Fruit fly (Drosophila melanogaster) whole organism: Measurements from ENCODE around the gene CG33500.

Experiments
- CG8478 ChIP-seq: fragments of >200 bp; optimal IDR thresholded peaks from 2 replicates; lab custom pipeline; 2018; ENCODE audit warnings: inconsistent platforms
- Dll ChIP-seq: fragments of >200 bp; optimal IDR thresholded peaks from 2 replicates; lab custom pipeline; 2017
- EcR ChIP-seq, 2 experiments: fragments of >200 bp; optimal IDR thresholded peaks; 2 replicates each; lab custom pipeline; 2017; ENCODE audit warnings: missing biosample characterization in 2 of 2, missing genetic modification characterization in 2 of 2, missing genetic modification reagents in 2 of 2
- pan ChIP-seq: fragments of >200 bp; optimal IDR thresholded peaks from 2 replicates; lab custom pipeline; 2017
- psq ChIP-seq: fragments of >200 bp; optimal IDR thresholded peaks from 2 replicates; lab custom pipeline; 2017
- usp ChIP-seq: fragments of >200 bp; optimal IDR thresholded peaks from 2 replicates; lab custom pipeline; 2017; ENCODE audit warnings: missing biosample characterization, missing genetic modification characterization, mixed read lengths

CG33500 gene

DNA sequence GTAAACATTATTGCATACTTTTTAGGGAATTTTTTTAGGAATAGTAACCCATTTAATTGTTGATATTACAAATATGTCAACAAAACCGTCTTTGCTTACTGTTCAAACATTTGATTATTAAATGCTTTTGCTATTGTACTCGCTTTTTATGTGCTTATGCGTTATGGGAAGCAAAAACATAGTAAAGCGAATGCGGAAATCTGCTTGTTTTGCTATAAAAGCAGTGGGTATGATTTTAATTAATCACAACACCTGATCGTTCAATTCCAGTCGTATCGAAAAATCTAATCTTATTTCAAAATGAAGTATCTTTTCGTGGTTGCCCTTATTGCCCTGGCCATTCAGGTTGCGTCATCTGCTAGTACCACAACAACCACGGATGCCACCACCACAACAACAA is at the start of gene CG33500:
Gene CG33500, plus strand, starts transcription at position 301 of the 400 bp plus-strand sequence.
- TF ChIP-seq usp (GFP tag; lab: Kevin White, UChicago) (no peak), pan (lab: Kevin White, UChicago) (no peak), Dll (lab: Kevin White, UChicago) (no peak), psq (lab: Kevin White, UChicago) (no peak), EcR (GFP tag; optimal IDR thresholded peaks at IDR 0.05; lab: Kevin White, UChicago) (no peak), CG8478 (lab: Kevin White, UChicago) (no peak)

DNA sequence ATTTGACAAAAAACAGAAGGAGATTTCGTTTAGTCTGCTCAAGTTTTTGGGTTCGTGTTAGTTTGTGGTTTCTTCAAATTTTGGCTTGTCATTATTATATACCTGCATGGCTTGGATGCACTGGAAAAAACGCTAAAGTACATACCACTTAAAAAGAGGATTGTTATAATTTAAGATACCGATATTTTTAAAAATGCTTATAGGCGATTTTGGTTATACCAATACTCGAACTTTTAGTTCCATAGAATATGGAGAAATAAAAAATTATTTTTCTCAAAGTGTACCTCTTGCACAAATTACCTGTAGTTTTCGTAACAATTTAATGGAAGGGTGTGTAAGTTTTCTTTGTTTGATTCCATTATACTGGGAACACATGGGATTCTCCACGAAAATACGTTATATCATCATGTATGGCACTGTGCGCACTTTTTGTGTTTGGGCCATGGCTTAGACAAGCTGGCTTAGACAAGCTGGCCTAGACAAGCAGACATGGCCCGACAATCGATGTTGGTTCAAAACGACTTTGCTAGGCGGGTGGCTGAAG is 43.0 kb upstream of the CG33500 start, which contains the start of gene Fum3:
Gene Fum3, minus strand, starts transcription at position 494 of the 544 bp plus-strand sequence.
- no peak for TF ChIP-seq EcR (GFP tag; optimal IDR thresholded peaks at IDR 0.05; lab: Kevin White, UChicago)

DNA sequence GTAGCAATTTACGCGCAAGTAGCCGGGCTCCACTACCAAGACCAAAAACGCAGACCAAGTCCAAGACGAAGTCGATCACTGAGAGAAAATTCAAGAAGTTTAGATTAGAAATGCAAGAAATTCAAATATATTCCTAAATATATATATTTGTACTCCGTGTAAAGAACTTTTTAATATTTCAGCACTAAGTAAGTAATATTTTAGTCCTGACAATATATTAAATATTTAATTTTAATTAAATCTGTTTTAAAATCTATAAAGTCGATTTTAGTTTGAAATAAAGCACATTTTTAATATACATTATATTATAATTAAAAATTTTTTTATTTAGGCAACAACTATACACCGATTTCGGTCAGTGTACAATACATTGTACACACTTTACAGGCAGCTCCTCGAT is 41.5 kb upstream of the CG33500 start:
- TF ChIP-seq Dll (lab: Kevin White, UChicago) (no peak), EcR (GFP tag; optimal IDR thresholded peaks at IDR 0.05; lab: Kevin White, UChicago) (no peak), CG8478 (lab: Kevin White, UChicago) (no peak), usp (GFP tag; lab: Kevin White, UChicago) (no peak), psq (lab: Kevin White, UChicago) (no peak), pan (lab: Kevin White, UChicago) (no peak)

DNA sequence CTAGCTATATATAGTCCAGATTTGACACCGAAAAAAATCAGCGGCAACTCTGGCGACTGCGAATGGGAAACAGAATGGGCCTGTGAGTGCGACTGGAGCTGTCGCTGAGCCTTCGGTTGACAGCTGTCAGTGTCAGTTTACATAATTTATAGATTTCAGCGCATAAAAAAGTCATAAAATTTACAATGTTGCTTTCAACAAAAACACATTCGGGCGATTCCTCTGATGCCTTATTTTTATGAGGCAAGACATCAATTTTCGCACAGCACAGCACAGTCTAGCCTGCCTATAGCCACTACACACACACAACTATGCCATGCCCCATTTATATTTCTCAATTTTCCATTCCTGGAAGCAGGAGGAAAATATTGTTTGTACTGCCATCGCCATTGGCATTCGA is 36.0 kb upstream of the CG33500 start:
- TF ChIP-seq pan (lab: Kevin White, UChicago) (no peak), CG8478 (lab: Kevin White, UChicago) (no peak), EcR (GFP tag; optimal IDR thresholded peaks at IDR 0.05; lab: Kevin White, UChicago) (no peak), usp (GFP tag; lab: Kevin White, UChicago) (no peak), Dll (lab: Kevin White, UChicago) (no peak)

DNA sequence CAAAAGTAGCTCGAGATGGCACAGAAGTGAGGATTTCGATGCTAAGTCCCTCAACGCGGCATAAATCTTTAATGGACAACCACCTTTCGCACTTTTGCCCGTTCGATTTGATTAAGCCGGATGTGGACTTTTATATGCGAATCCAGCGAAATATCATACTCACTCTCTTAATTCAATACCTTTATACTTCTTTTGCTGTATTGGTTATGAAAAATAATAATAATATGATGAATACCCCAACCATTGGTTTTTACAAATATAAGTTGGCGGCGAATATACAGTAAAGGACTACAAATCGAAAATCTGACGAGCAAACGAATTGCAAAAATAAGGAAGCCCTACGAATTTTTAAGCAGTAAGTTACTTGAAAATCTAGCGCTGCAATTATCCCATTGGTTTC is 35.4 kb upstream of the CG33500 start, which contains the start of gene Vha16-3:
Gene Vha16-3, plus strand, starts transcription at position 301 of the 400 bp plus-strand sequence.
- TF ChIP-seq EcR (GFP tag; optimal IDR thresholded peaks at IDR 0.05; lab: Kevin White, UChicago): no peak
- no peak for TF ChIP-seq psq (lab: Kevin White, UChicago)
- TF ChIP-seq CG8478 (lab: Kevin White, UChicago): no peak
- TF ChIP-seq pan (lab: Kevin White, UChicago): no peak
- no peak for TF ChIP-seq Dll (lab: Kevin White, UChicago)

DNA sequence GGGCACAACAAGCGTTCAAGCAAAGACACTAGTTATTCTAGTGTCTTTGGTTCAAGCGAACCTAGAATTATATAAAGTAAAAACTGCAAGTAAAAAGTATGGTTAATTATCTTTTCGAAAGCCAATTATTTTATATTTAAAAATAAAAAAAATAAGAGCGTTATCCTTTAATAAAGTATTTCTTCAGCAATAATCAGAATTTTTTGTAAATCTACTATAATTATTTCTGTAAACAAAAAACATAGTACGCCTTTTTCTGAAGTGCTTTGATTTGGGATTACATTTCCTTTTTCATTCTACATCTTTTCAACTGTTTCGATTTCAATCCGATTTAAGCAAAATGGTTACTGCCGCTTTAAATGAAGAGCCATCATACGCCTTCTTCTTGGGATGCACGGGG is 33.8 kb upstream of the CG33500 start, which contains the start of gene Vha16-2:
Gene Vha16-2, plus strand, starts transcription at position 301 of the 400 bp plus-strand sequence.
- TF ChIP-seq CG8478 (lab: Kevin White, UChicago): no peak
- TF ChIP-seq psq (lab: Kevin White, UChicago): no peak
- TF ChIP-seq usp (GFP tag; lab: Kevin White, UChicago): no peak
- TF ChIP-seq EcR (GFP tag; optimal IDR thresholded peaks at IDR 0.05; lab: Kevin White, UChicago): no peak
- TF ChIP-seq Dll (lab: Kevin White, UChicago): no peak
- TF ChIP-seq pan (lab: Kevin White, UChicago): no peak

DNA sequence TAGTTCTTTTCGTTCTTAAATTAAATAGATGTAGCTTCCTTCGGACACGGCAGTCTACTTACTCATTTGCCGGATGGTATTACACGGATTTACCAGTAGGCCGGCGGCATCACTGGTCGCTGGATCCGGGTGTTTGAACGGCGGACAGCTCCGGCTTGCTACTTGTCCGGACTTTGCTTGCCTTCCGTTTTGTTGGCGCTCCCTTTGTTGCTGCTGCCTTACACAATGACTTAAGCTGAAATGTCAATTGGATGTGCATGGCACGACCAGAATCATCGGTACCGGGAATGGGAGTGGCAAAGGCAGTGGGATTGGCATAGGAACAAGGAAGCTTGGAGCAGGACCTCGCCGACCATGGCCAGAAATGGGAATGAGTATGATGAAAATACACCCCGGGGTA is 28.1 kb upstream of the CG33500 start:
- TF ChIP-seq pan (lab: Kevin White, UChicago): no peak
- TF ChIP-seq CG8478 (lab: Kevin White, UChicago): no peak
- no peak for TF ChIP-seq Dll (lab: Kevin White, UChicago)
- TF ChIP-seq usp (GFP tag; lab: Kevin White, UChicago): no peak
- TF ChIP-seq EcR (GFP tag; optimal IDR thresholded peaks at IDR 0.05; lab: Kevin White, UChicago): no peak
- TF ChIP-seq psq (lab: Kevin White, UChicago): no peak

DNA sequence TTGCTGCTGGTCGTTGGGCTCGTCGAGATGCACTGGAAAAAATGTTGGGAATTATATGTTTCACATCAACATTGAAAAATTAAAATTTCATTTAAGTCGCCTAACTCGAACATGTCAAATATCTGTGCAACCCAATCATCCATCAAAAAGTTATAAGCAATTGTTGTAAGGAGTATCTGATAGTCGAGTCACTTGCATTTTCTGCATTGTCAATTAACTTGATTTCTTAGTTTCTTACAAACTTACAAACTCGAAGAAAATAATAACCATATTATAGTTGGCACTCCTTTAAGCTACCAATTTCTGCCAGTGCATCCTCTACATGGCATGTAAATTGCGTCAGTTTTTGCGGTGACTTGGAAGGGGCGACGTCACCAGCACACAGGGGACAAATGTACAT is 25.3 kb upstream of the CG33500 start:
- TF ChIP-seq pan (lab: Kevin White, UChicago) (no peak), Dll (lab: Kevin White, UChicago) (no peak), EcR (GFP tag; optimal IDR thresholded peaks at IDR 0.05; lab: Kevin White, UChicago) (no peak), CG8478 (lab: Kevin White, UChicago) (no peak), psq (lab: Kevin White, UChicago) (no peak), usp (GFP tag; lab: Kevin White, UChicago) (no peak)

DNA sequence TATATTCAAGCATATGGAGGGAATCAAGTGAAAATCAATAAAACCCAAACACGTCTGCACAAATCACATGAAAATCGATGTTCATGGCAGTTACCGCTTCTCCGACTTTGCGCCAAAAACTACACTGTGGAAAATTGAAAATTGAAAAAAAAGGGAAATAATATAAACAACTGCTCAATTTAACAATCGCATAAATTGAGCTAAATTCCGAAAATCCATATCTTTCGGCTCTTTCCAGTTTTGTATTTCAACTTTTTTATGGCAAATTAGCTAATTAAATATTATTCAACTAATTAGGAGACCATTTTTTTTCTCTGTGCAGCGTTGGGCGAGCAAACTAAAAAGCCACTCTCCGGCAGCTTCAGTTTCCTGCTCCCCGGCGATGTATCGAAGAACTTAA is 24.0 kb upstream of the CG33500 start:
- no peak for TF ChIP-seq usp (GFP tag; lab: Kevin White, UChicago)
- TF ChIP-seq CG8478 (lab: Kevin White, UChicago): no peak
- TF ChIP-seq pan (lab: Kevin White, UChicago): no peak
- no peak for TF ChIP-seq Dll (lab: Kevin White, UChicago)
- no peak for TF ChIP-seq EcR (GFP tag; optimal IDR thresholded peaks at IDR 0.05; lab: Kevin White, UChicago)
- no peak for TF ChIP-seq psq (lab: Kevin White, UChicago)

DNA sequence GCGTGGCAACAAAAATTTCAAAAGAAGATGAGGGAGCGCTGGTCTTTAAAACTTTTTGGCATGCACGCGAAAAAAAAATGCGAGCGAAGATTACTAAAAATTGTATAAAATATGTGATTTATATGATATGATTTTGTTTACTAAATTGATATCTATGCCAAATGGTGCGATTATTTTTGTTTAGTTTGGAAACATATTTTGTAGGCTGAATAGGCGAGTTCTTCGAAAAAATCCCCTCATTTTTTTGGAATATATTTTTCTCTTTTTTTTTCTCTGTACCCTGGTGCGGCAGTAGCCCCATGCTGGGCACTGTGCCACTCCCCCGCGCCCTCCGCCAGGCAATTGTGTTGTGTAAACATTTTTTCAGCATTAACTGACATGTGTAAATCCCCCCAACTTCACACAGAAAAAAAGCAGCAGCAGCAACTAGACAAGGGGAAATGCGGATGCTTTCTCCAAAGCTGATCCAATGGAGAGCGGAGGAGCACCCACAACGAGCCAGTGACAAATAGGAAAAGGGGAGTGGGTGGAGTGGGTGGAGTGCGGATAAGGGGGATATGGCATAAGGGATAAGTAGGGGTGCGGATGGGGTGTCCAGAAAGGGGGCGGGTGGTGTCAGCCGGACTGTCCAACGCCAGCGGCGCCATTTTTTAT is 22.4 kb upstream of the CG33500 start:
- TF ChIP-seq pan (lab: Kevin White, UChicago) (no peak), CG8478 (lab: Kevin White, UChicago) (no peak), usp (GFP tag; lab: Kevin White, UChicago) (no peak), Dll (lab: Kevin White, UChicago) (no peak), EcR (GFP tag; optimal IDR thresholded peaks at IDR 0.05; lab: Kevin White, UChicago) (no peak), psq (lab: Kevin White, UChicago) (no peak)

DNA sequence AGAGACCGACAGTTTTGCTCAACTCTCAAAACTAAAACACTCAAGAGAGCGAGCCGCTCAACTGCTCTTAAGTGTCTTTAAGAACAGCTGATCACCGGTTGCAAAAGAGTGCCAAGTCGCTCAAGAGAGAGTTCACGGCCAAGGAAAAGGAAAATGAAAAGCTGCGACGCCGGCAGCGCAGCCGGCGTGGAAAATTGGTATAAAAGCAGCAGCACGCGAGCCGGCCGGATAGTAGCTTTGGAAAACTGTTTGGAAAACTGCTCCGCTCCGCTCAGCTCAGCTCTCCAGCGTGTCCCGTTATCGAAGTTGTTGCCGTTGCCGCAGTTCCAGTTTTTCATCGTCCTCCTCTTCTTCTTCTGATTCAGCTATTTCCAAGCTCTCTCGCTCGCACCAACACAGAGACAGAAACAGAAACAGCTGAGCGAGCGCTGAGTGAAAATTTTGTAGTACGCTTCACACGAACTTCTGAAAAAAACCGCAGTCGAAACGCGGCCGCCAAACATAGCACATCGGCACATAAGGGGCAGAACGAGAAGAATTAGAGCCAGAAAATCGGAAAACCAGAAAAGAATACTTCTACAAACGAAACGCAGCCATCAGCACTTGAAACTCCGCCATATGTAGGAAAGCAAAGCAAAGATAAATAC is 21.0 kb upstream of the CG33500 start, which contains the start of gene chrb:
Gene chrb, plus strand, starts transcription at position 224 of the 647 bp plus-strand sequence.
- TF ChIP-seq psq (lab: Kevin White, UChicago) (no peak), CG8478 (lab: Kevin White, UChicago) (no peak), EcR (GFP tag; optimal IDR thresholded peaks at IDR 0.05; lab: Kevin White, UChicago) (no peak), Dll (lab: Kevin White, UChicago) (peak; percentile 82), pan (lab: Kevin White, UChicago) (no peak), usp (GFP tag; lab: Kevin White, UChicago) (no peak)
